Fruit fly (Drosophila melanogaster) whole organism, embryonic: ENCODE results near the gene CG34028.

Experiments
- Bgb ChIP-seq: fragments of 200-800 bp; sonication (Bioruptor generic); IDR thresholded peaks from 2 replicates; pipeline ENCODE4 v1.3.6; 2022; ENCODE audit warnings: missing biosample characterization, missing genetic modification characterization; ENCODE audit not compliant: partially characterized antibody
- CG10209 ChIP-seq: fragments of 200-800 bp; sonication (Bioruptor generic); optimal IDR thresholded peaks from 3 replicates; lab custom pipeline; 2017; ENCODE audit warnings: missing biosample characterization, mild to moderate bottlenecking, missing genetic modification characterization, missing genetic modification reagents
- CG10274 ChIP-seq: fragments of 200-800 bp; sonication (Bioruptor generic); optimal IDR thresholded peaks from 3 replicates; lab custom pipeline; 2017; ENCODE audit warnings: missing biosample characterization, mild to moderate bottlenecking, missing genetic modification characterization
- CG11456 ChIP-seq: fragments of 200-800 bp; sonication (Bioruptor generic); IDR thresholded peaks from 3 replicates; pipeline ENCODE4 v1.3.6; 2022; ENCODE audit warnings: missing biosample characterization, missing genetic modification characterization
- CG11696 ChIP-seq: fragments of 200-800 bp; sonication (Bioruptor generic); IDR thresholded peaks from 2 replicates; pipeline ENCODE4 v1.3.6; 2022; ENCODE audit warnings: missing biosample characterization, missing genetic modification characterization
- CG12769 ChIP-seq: fragments of 200-800 bp; sonication (Bioruptor generic); optimal IDR thresholded peaks from 2 replicates; lab custom pipeline; 2019; ENCODE audit warnings: missing biosample characterization, mild to moderate bottlenecking, missing genetic modification characterization, moderate library complexity
- CG14965 ChIP-seq: fragments of 200-800 bp; sonication (Bioruptor generic); optimal IDR thresholded peaks from 2 replicates; lab custom pipeline; 2016; ENCODE audit warnings: missing biosample characterization, missing genetic modification characterization, borderline replicate concordance
- CG15011 ChIP-seq: fragments of 200-800 bp; sonication (Bioruptor generic); optimal IDR thresholded peaks from 3 replicates; lab custom pipeline; 2018; ENCODE audit warnings: missing biosample characterization, mild to moderate bottlenecking, missing genetic modification characterization
- CG15479 ChIP-seq: fragments of 200-800 bp; sonication (Bioruptor generic); optimal IDR thresholded peaks from 3 replicates; lab custom pipeline; 2019; ENCODE audit warnings: missing biosample characterization, mild to moderate bottlenecking, missing genetic modification characterization, moderate library complexity
- CG17612 ChIP-seq: fragments of 200-800 bp; sonication (Bioruptor generic); IDR thresholded peaks from 2 replicates; pipeline ENCODE4 v1.3.6; 2022; ENCODE audit warnings: missing biosample characterization, missing genetic modification characterization
- CG30431 ChIP-seq: fragments of 200-800 bp; sonication (Bioruptor generic); optimal IDR thresholded peaks from 2 replicates; lab custom pipeline; 2017; ENCODE audit warnings: missing biosample characterization, missing genetic modification characterization
- CG34376 ChIP-seq: fragments of 200-800 bp; sonication (Bioruptor generic); optimal IDR thresholded peaks from 2 replicates; lab custom pipeline; 2018; ENCODE audit warnings: missing biosample characterization, mild to moderate bottlenecking, missing genetic modification characterization
- Dad ChIP-seq: fragments of 200-800 bp; sonication (Bioruptor generic); optimal IDR thresholded peaks from 3 replicates; lab custom pipeline; 2016; ENCODE audit warnings: missing biosample characterization, missing genetic modification characterization
- Dbx ChIP-seq: fragments of 200-800 bp; sonication (Bioruptor generic); IDR thresholded peaks from 3 replicates; pipeline ENCODE4 v1.3.6; 2022; ENCODE audit warnings: missing biosample characterization, missing genetic modification characterization
- Dll ChIP-seq: fragments of 200-800 bp; sonication (Bioruptor generic); IDR thresholded peaks from 4 replicates; pipeline ENCODE4 v1.3.6; 2022; ENCODE audit warnings: missing biosample characterization, missing genetic modification characterization; ENCODE audit not compliant: partially characterized antibody
- Doc3 ChIP-seq: fragments of 200-800 bp; sonication (Bioruptor generic); IDR thresholded peaks from 3 replicates; pipeline ENCODE4 v1.3.6; 2022; ENCODE audit warnings: missing biosample characterization, missing genetic modification characterization; ENCODE audit not compliant: partially characterized antibody
- Drgx ChIP-seq: fragments of 200-800 bp; sonication (Bioruptor generic); IDR thresholded peaks from 2 replicates; pipeline ENCODE4 v1.3.6; 2022; ENCODE audit warnings: missing biosample characterization, missing genetic modification characterization
- Fer1 ChIP-seq: fragments of 200-800 bp; sonication (Bioruptor generic); optimal IDR thresholded peaks from 2 replicates; lab custom pipeline; 2017; ENCODE audit warnings: missing biosample characterization, mild to moderate bottlenecking, missing genetic modification characterization
- HHEX ChIP-seq: fragments of 200-800 bp; sonication (Bioruptor generic); optimal IDR thresholded peaks from 3 replicates; lab custom pipeline; 2017; ENCODE audit warnings: missing biosample characterization, mild to moderate bottlenecking, missing genetic modification characterization, missing genetic modification reagents
- Myb ChIP-seq: fragments of 200-800 bp; sonication (Bioruptor generic); optimal IDR thresholded peaks from 2 replicates; lab custom pipeline; 2016; ENCODE audit warnings: missing biosample characterization, missing genetic modification characterization
- NC2α ChIP-seq: fragments of 200-800 bp; sonication (Bioruptor generic); optimal IDR thresholded peaks from 2 replicates; lab custom pipeline; 2016; ENCODE audit warnings: missing biosample characterization, missing genetic modification characterization
- NC2β ChIP-seq: fragments of 200-800 bp; sonication (Bioruptor generic); optimal IDR thresholded peaks from 2 replicates; lab custom pipeline; 2016; ENCODE audit warnings: missing biosample characterization, missing genetic modification characterization
- Taf1 ChIP-seq: fragments of 200-800 bp; sonication (Bioruptor generic); IDR thresholded peaks from 2 replicates; pipeline ENCODE4 v1.3.6; 2022; ENCODE audit warnings: missing biosample characterization, missing genetic modification characterization
- aop ChIP-seq: fragments of 200-800 bp; sonication (Bioruptor generic); IDR thresholded peaks from 2 replicates; pipeline ENCODE4 v1.3.6; 2022; ENCODE audit warnings: missing biosample characterization, missing genetic modification characterization
- ato ChIP-seq: fragments of 200-800 bp; sonication (Bioruptor generic); IDR thresholded peaks from 2 replicates; pipeline ENCODE4 v1.3.6; 2022; ENCODE audit warnings: missing biosample characterization, missing genetic modification characterization; ENCODE audit not compliant: partially characterized antibody
- az2 ChIP-seq: fragments of 200-800 bp; sonication (Bioruptor generic); optimal IDR thresholded peaks from 3 replicates; lab custom pipeline; 2016; ENCODE audit warnings: missing biosample characterization, missing genetic modification characterization
- cg ChIP-seq: fragments of 200-800 bp; sonication (Bioruptor generic); optimal IDR thresholded peaks from 3 replicates; lab custom pipeline; 2019; ENCODE audit warnings: missing biosample characterization, mild to moderate bottlenecking, missing genetic modification characterization, moderate library complexity
- da ChIP-seq: fragments of 200-800 bp; sonication (Bioruptor generic); optimal IDR thresholded peaks from 2 replicates; lab custom pipeline; 2016; ENCODE audit warnings: missing biosample characterization, missing genetic modification characterization
- disco-r ChIP-seq: fragments of 200-800 bp; sonication (Bioruptor generic); optimal IDR thresholded peaks from 2 replicates; lab custom pipeline; 2016; ENCODE audit warnings: missing biosample characterization, missing genetic modification characterization
- ewg ChIP-seq: fragments of 200-800 bp; sonication (Bioruptor generic); optimal IDR thresholded peaks from 3 replicates; lab custom pipeline; 2017; ENCODE audit warnings: mild to moderate bottlenecking, missing biosample characterization, missing genetic modification reagents, missing genetic modification characterization
- fd102C ChIP-seq: fragments of 200-800 bp; sonication (Bioruptor generic); optimal IDR thresholded peaks from 2 replicates; lab custom pipeline; 2018; ENCODE audit warnings: missing biosample characterization, mild to moderate bottlenecking, missing genetic modification characterization, moderate library complexity
- gro ChIP-seq: fragments of 200-800 bp; sonication (Bioruptor generic); optimal IDR thresholded peaks from 2 replicates; lab custom pipeline; 2016; ENCODE audit warnings: missing biosample characterization, missing genetic modification characterization
- hb ChIP-seq: fragments of 200-800 bp; sonication (Bioruptor generic); IDR thresholded peaks from 3 replicates; pipeline ENCODE4 v1.3.6; 2022; ENCODE audit warnings: missing biosample characterization, missing genetic modification characterization; ENCODE audit not compliant: partially characterized antibody
- jigr1 ChIP-seq: fragments of 200-800 bp; sonication (Bioruptor generic); IDR thresholded peaks from 3 replicates; pipeline ENCODE4 v1.3.6; 2022; ENCODE audit warnings: missing biosample characterization, missing genetic modification characterization
- kay ChIP-seq: fragments of 200-800 bp; sonication (Bioruptor generic); optimal IDR thresholded peaks from 2 replicates; lab custom pipeline; 2016; ENCODE audit warnings: missing biosample characterization, missing genetic modification characterization
- mam ChIP-seq: fragments of 200-800 bp; sonication (Bioruptor generic); optimal IDR thresholded peaks from 3 replicates; lab custom pipeline; 2016; ENCODE audit warnings: missing biosample characterization, missing genetic modification characterization
- oc ChIP-seq: fragments of 200-800 bp; sonication (Bioruptor generic); optimal IDR thresholded peaks from 2 replicates; lab custom pipeline; 2018; ENCODE audit warnings: missing biosample characterization, mild to moderate bottlenecking, missing genetic modification characterization, moderate library complexity
- org-1 ChIP-seq: fragments of 200-800 bp; sonication (Bioruptor generic); optimal IDR thresholded peaks from 2 replicates; lab custom pipeline; 2017; ENCODE audit warnings: missing biosample characterization, missing genetic modification characterization
- otp ChIP-seq: fragments of 200-800 bp; sonication (Bioruptor generic); IDR thresholded peaks from 3 replicates; pipeline ENCODE4, ENCODE4 v1.3.6; 2022; ENCODE audit warnings: missing biosample characterization, missing genetic modification characterization
- pan ChIP-seq, 4 experiments: fragments of >200 bp in 3 of 4; fragments of 200-800 bp in 1 of 4; sonication (Bioruptor generic) in 1 of 4; optimal IDR thresholded peaks in 3 of 4; IDR thresholded peaks in 1 of 4; 2 replicates each; pipeline versions ENCODE4 v1.3.6 to Lab custom; 2017 to 2022; ENCODE audit warnings: missing biosample characterization in 2 of 4, missing genetic modification characterization in 2 of 4, mixed read lengths in 1 of 4
- pita ChIP-seq: fragments of 200-800 bp; sonication (Bioruptor generic); optimal IDR thresholded peaks from 2 replicates; lab custom pipeline; 2017; ENCODE audit warnings: missing biosample characterization, mild to moderate bottlenecking, missing genetic modification characterization
- prd ChIP-seq, 3 experiments: fragments of >200 bp in 2 of 3; fragments of 200-800 bp in 1 of 3; sonication (Bioruptor generic) in 1 of 3; optimal IDR thresholded peaks in 2 of 3; IDR thresholded peaks in 1 of 3; 2 replicates in 2 of 3; 3 replicates in 1 of 3; pipeline versions ENCODE4 v1.3.6 to Lab custom; 2017 to 2022; ENCODE audit warnings: missing biosample characterization in 1 of 3, missing genetic modification characterization in 1 of 3
- repo ChIP-seq: fragments of 200-800 bp; sonication (Bioruptor generic); optimal IDR thresholded peaks from 2 replicates; lab custom pipeline; 2016; ENCODE audit warnings: missing biosample characterization, missing genetic modification characterization
- run ChIP-seq: fragments of 200-800 bp; sonication (Bioruptor generic); optimal IDR thresholded peaks from 3 replicates; lab custom pipeline; 2018; ENCODE audit warnings: missing biosample characterization, mild to moderate bottlenecking, missing genetic modification characterization
- salm ChIP-seq: fragments of 200-800 bp; sonication (Bioruptor generic); optimal IDR thresholded peaks from 2 replicates; lab custom pipeline; 2018; ENCODE audit warnings: missing biosample characterization, mild to moderate bottlenecking, missing genetic modification characterization
- tx ChIP-seq: fragments of 200-800 bp; sonication (Bioruptor generic); optimal IDR thresholded peaks from 2 replicates; lab custom pipeline; 2016; ENCODE audit warnings: missing biosample characterization, missing genetic modification characterization
- vvl ChIP-seq: fragments of 200-800 bp; sonication (Bioruptor generic); IDR thresholded peaks from 2 replicates; pipeline ENCODE4 v1.3.6; 2022; ENCODE audit warnings: missing biosample characterization, missing genetic modification characterization
- z ChIP-seq: fragments of 200-800 bp; sonication (Bioruptor generic); IDR thresholded peaks from 3 replicates; pipeline ENCODE4 v1.3.6; 2022; ENCODE audit warnings: missing biosample characterization, missing genetic modification characterization
- zen ChIP-seq: fragments of 200-800 bp; sonication (Bioruptor generic); optimal IDR thresholded peaks from 3 replicates; lab custom pipeline; 2018; ENCODE audit warnings: missing biosample characterization, mild to moderate bottlenecking, missing genetic modification characterization, moderate library complexity

CG34028 gene

dm6 chrX:9554346-9554808 lies 43.1 kb downstream of the CG34028 start, which contains the start of gene RpS28b (continued):
- no peak for TF ChIP-seq pan (optimal IDR thresholded peaks at IDR 0.05; lab: Kevin White, UChicago)
- TF ChIP-seq pan (GFP tag; optimal IDR thresholded peaks at IDR 0.05 in 1 of 2, IDR thresholded peaks at IDR 0.05 in 1 of 2), result peak in 1 of 2 experiments; percentile 88
- TF ChIP-seq prd (optimal IDR thresholded peaks at IDR 0.05; lab: Kevin White, UChicago), result no peak
- peak; percentile 81 for TF ChIP-seq prd (GFP tag; IDR thresholded peaks at IDR 0.05; lab: Robert Waterston, UW)
- peak; percentile 83 for TF ChIP-seq NC2α (GFP tag; lab: Kevin White, UChicago)
- peak; percentile 89 for TF ChIP-seq Fer1 (GFP tag; lab: Kevin White, UChicago)
- TF ChIP-seq CG11696, result peak; percentile 77
- peak; percentile 87 for TF ChIP-seq Dad (GFP tag; lab: Kevin White, UChicago)
- peak; percentile 94 for TF ChIP-seq Dbx (GFP tag; lab: Robert Waterston, UW)
- TF ChIP-seq org-1 (GFP tag; lab: Kevin White, UChicago), result peak; percentile 79
- TF ChIP-seq CG12769 (tag; lab: Kevin White, UChicago), result no peak
- TF ChIP-seq tx (GFP tag; lab: Kevin White, UChicago), result peak; percentile 63
- peak; percentile 51; the same call in 1 of the 2 replicates for TF ChIP-seq Taf1 (GFP tag; lab: Robert Waterston, UW)
- TF ChIP-seq fd102C (GFP tag; lab: Kevin White, UChicago), result peak; percentile 74
- peak; percentile 97 for TF ChIP-seq otp (GFP tag; lab: Robert Waterston, UW)
- TF ChIP-seq zen (tag; lab: Kevin White, UChicago), result peak; percentile 58
- no peak for TF ChIP-seq pita
- TF ChIP-seq hb (GFP tag; lab: Robert Waterston, UW), result peak; percentile 69
- peak; percentile 73 for TF ChIP-seq CG14965
- TF ChIP-seq aop (GFP tag; lab: Robert Waterston, UW), result peak; percentile 66; the same call in 1 of the 2 replicates
- TF ChIP-seq cg (GFP tag; lab: Kevin White, UChicago), result no peak
- TF ChIP-seq Doc3 (GFP tag; lab: Robert Waterston, UW), result peak; percentile 53; the same call in 2 of the 3 replicates
- no peak for TF ChIP-seq jigr1 (GFP tag; lab: Robert Waterston, UW)
- peak; percentile 89 for TF ChIP-seq CG10274 (GFP tag; lab: Kevin White, UChicago)
- peak; percentile 89 for TF ChIP-seq CG30431 (GFP tag; lab: Kevin White, UChicago)
- peak; percentile 54 for TF ChIP-seq CG15479
- TF ChIP-seq HHEX (GFP tag; lab: Kevin White, UChicago), result peak; percentile 95
- TF ChIP-seq ewg (GFP tag; lab: Kevin White, UChicago), result peak; percentile 83
- no peak for TF ChIP-seq oc (tag; lab: Kevin White, UChicago)
- peak; percentile 79 for TF ChIP-seq ato (GFP tag; lab: Robert Waterston, UW)
- TF ChIP-seq repo (GFP tag; lab: Kevin White, UChicago), result peak; percentile 80
- peak; percentile 24 for TF ChIP-seq az2 (GFP tag; lab: Kevin White, UChicago)
- TF ChIP-seq Dll, result peak; percentile 64
- TF ChIP-seq CG15011 (GFP tag; lab: Kevin White, UChicago), result peak; percentile 84
- peak; percentile 94 for TF ChIP-seq vvl
- TF ChIP-seq Myb, result peak; percentile 65
- TF ChIP-seq kay (GFP tag; lab: Kevin White, UChicago), result no peak
- peak; percentile 81 for TF ChIP-seq CG17612 (GFP tag; lab: Robert Waterston, UW)
- peak; percentile 94 for TF ChIP-seq NC2β (GFP tag; lab: Kevin White, UChicago)
- TF ChIP-seq salm (tag; lab: Kevin White, UChicago), result peak; percentile 72
- peak; percentile 92 for TF ChIP-seq CG10209 (GFP tag; lab: Kevin White, UChicago)
- TF ChIP-seq mam, result peak; percentile 79
- peak; percentile 86 for TF ChIP-seq gro (GFP tag; lab: Kevin White, UChicago)
- TF ChIP-seq run (tag; lab: Kevin White, UChicago), result peak; percentile 60
- peak; percentile 69 for TF ChIP-seq Drgx
- peak; percentile 78 for TF ChIP-seq da
- TF ChIP-seq z (GFP tag; lab: Robert Waterston, UW), result 0 out of 3 replicates have a peak, but pooled peaks have one; percentile 59
- TF ChIP-seq CG11456 (GFP tag; lab: Robert Waterston, UW), result peak; percentile 99
- TF ChIP-seq Bgb (GFP tag; lab: Robert Waterston, UW), result peak; percentile 85
- TF ChIP-seq CG34376 (GFP tag; lab: Kevin White, UChicago), result peak; percentile 98
- peak; percentile 82 for TF ChIP-seq disco-r (GFP tag; lab: Kevin White, UChicago)
